Fruit fly (Drosophila melanogaster): Measurements from ENCODE around the gene hth.

Gene hth

dm6 chr3R:10681682-10681962, 42.3 kb upstream of the hth start (continued):
- TF ChIP-seq zf30C (GFP tag; optimal IDR thresholded peaks at IDR 0.05) (peak; percentile 85), CG6854 (GFP tag; optimal IDR thresholded peaks at IDR 0.05) (no peak), tgo (GFP tag; IDR thresholded peaks at IDR 0.05) (peak; percentile 59; the same call in 2 of the 3 replicates), CG14710 (tag; optimal IDR thresholded peaks at IDR 0.05) (no peak), CG14667 (GFP tag; IDR thresholded peaks at IDR 0.05) (peak; percentile 46; the same call in 1 of the 2 replicates), stc (GFP tag; IDR thresholded peaks at IDR 0.05) (peak; percentile 76), CG30020 (tag; optimal IDR thresholded peaks at IDR 0.05) (no peak), Pdp1 (GFP tag; optimal IDR thresholded peaks at IDR 0.05) (no peak), Vsx1 (GFP tag; optimal IDR thresholded peaks at IDR 0.05) (peak; percentile 32), Fer2 (tag; optimal IDR thresholded peaks at IDR 0.05) (no peak), peb (GFP tag; IDR thresholded peaks at IDR 0.05) (peak; percentile 41; the same call in 1 of the 2 replicates), CG2202 (tag; optimal IDR thresholded peaks at IDR 0.05) (peak; percentile 22), CG11398 (GFP tag; optimal IDR thresholded peaks at IDR 0.05) (no peak), en (GFP tag; optimal IDR thresholded peaks at IDR 0.05) (no peak), prd (optimal IDR thresholded peaks at IDR 0.05) (no peak), prd (GFP tag; IDR thresholded peaks at IDR 0.05) (peak; percentile 78), tin (GFP tag; optimal IDR thresholded peaks at IDR 0.05) (no peak), CG1647 (GFP tag; optimal IDR thresholded peaks at IDR 0.05) (no peak), CG1603 (tag; optimal IDR thresholded peaks at IDR 0.05) (peak; percentile 62), CG4404 (GFP tag; IDR thresholded peaks at IDR 0.05) (peak; percentile 24; the same call in 1 of the 2 replicates), Eip74EF (GFP tag; optimal IDR thresholded peaks at IDR 0.05) (no peak), Opbp (GFP tag; IDR thresholded peaks at IDR 0.05; ENCODE audit: partially characterized antibody) (no peak), cas (GFP tag; IDR thresholded peaks at IDR 0.05) (no peak), ERR (GFP tag; optimal IDR thresholded peaks at IDR 0.05) (no peak), ap (GFP tag; IDR thresholded peaks at IDR 0.05) (peak; percentile 60), gem (tag; optimal IDR thresholded peaks at IDR 0.05) (peak; percentile 39), CG12071 (GFP tag; optimal IDR thresholded peaks at IDR 0.05) (peak; percentile 22), z (GFP tag; IDR thresholded peaks at IDR 0.05) (peak; percentile 67; the same call in 2 of the 3 replicates), Med (GFP tag) (peak; percentile 74), Chrac-16 (GFP tag; optimal IDR thresholded peaks at IDR 0.05) (no peak), row (GFP tag; IDR thresholded peaks at IDR 0.05) (peak; percentile 9), ttk (GFP tag; IDR thresholded peaks at IDR 0.05) (peak; percentile 59; the same call in 1 of the 2 replicates), fru (optimal IDR thresholded peaks at IDR 0.05) (no peak), HLH3B (GFP tag; IDR thresholded peaks at IDR 0.05) (peak; percentile 73), CG4424 (GFP tag; optimal IDR thresholded peaks at IDR 0.05) (peak; percentile 25), sens (GFP tag) (no peak), HLH4C (GFP tag; IDR thresholded peaks at IDR 0.05; ENCODE audit: partially characterized antibody) (no peak), CG33557 (GFP tag; optimal IDR thresholded peaks at IDR 0.05) (no peak), CG17612 (GFP tag; IDR thresholded peaks at IDR 0.05) (0 out of 2 replicates have a peak, but pooled peaks have one; percentile 10), ranshi (GFP tag; IDR thresholded peaks at IDR 0.05) (peak; percentile 65), Ptx1 (GFP tag; IDR thresholded peaks at IDR 0.05) (peak; percentile 74), Gug (GFP tag; IDR thresholded peaks at IDR 0.05) (peak; percentile 52; the same call in 1 of the 4 replicates), Dek (tag; optimal IDR thresholded peaks at IDR 0.05) (peak; percentile 1), ATbp (GFP tag; optimal IDR thresholded peaks at IDR 0.05) (peak; percentile 30), sim (GFP tag; IDR thresholded peaks at IDR 0.05) (peak; percentile 50), HmgZ (tag; optimal IDR thresholded peaks at IDR 0.05) (no peak), chm (GFP tag; IDR thresholded peaks at IDR 0.05) (no peak; the same call in 1 of the 2 replicates), seq (GFP tag; IDR thresholded peaks at IDR 0.05) (peak; percentile 70), Hmx (GFP tag; optimal IDR thresholded peaks at IDR 0.05) (no peak), dm (GFP tag; optimal IDR thresholded peaks at IDR 0.05) (no peak), CG15011 (GFP tag; optimal IDR thresholded peaks at IDR 0.05) (no peak), CG10321 (GFP tag; IDR thresholded peaks at IDR 0.05) (0 out of 2 replicates have a peak, but pooled peaks have one; percentile 33), CG1832 (GFP tag; optimal IDR thresholded peaks at IDR 0.05) (no peak)

Data from whole organism, embryonic.